Worm (Caenorhabditis elegans): ENCODE measurements around the gene pld-1.

pld-1 gene

DNA sequence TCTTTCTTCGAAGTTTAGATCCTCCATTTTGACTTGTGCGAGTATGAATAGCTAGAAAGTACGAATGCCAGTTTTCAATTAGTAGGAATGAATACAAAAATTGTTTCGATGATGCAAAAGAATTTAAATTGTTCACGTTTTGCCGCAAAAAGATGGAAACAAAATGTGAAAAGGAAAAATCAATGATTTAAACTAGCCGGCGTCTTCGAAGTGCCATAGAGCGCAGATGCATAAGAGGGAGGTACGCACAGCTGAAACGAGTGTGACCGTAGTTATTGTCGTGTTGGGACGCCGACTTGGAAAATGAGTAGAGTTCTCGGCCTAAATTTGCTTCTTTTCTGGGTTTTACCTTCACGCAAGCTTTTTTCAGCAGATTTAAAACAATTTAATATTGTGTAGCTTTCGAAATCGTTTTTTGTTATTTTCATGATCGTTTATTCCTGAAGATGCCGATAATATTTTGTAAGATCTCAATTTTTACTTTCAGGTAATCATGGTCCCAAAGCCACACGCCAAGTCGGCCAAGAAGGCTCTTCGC lies 36.3 kb downstream of the pld-1 start, which contains the start of the genes ify-1 and rpl-22 (continued):
- TF ChIP-seq hlh-4 (tag; optimal IDR thresholded peaks at IDR 0.05) (no peak), fkh-8 (tag; optimal IDR thresholded peaks at IDR 0.05) (peak; percentile 90), sup-37 (GFP tag; optimal IDR thresholded peaks at IDR 0.05) (peak; percentile 51), isw-1 (GFP tag; IDR thresholded peaks at IDR 0.05) (peak; percentile 93), mef-2 (tag; optimal IDR thresholded peaks at IDR 0.05) (peak; percentile 17), hlh-17 (GFP tag; optimal IDR thresholded peaks at IDR 0.05; ENCODE audit: borderline replicate concordance) (no peak), Y116A8C.19 (tag; optimal IDR thresholded peaks at IDR 0.05; ENCODE audit: borderline replicate concordance) (no peak), aly-2 (tag; optimal IDR thresholded peaks at IDR 0.05) (peak; percentile 69), sptf-1 (tag; optimal IDR thresholded peaks at IDR 0.05) (no peak), tbx-2 (tag; optimal IDR thresholded peaks at IDR 0.05) (peak; percentile 92), jun-1 (tag; optimal IDR thresholded peaks at IDR 0.05) (peak; percentile 89), C16A3.4 (tag; optimal IDR thresholded peaks at IDR 0.05) (peak; percentile 98), nhr-77 (tag; optimal IDR thresholded peaks at IDR 0.05) (peak; percentile 95), ceh-90 (tag; optimal IDR thresholded peaks at IDR 0.05) (no peak), zag-1 (tag; optimal IDR thresholded peaks at IDR 0.05) (peak; percentile 17), zip-4 (GFP tag; optimal IDR thresholded peaks at IDR 0.05) (peak; percentile 78), nhr-237 (tag; optimal IDR thresholded peaks at IDR 0.05) (peak; percentile 77), egl-13 (tag; optimal IDR thresholded peaks at IDR 0.05) (peak; percentile 69), ets-5 (GFP tag; IDR thresholded peaks at IDR 0.05) (no peak), nhr-19 (GFP tag; conservative IDR thresholded peaks at IDR 0.05) (peak; percentile 93), dsc-1 (tag; optimal IDR thresholded peaks at IDR 0.05) (peak; percentile 89), swsn-7 (tag; optimal IDR thresholded peaks at IDR 0.05) (peak; percentile 93), ceh-88 (GFP tag; IDR thresholded peaks at IDR 0.05) (peak; percentile 82), efl-1 (optimal IDR thresholded peaks at IDR 0.05) (peak; percentile 95 to 96), efl-1 (GFP tag; optimal IDR thresholded peaks at IDR 0.05 in 1 of 2) (peak; percentile 93 to 99), nhr-76 (tag; optimal IDR thresholded peaks at IDR 0.05) (no peak), unc-86 (tag; optimal IDR thresholded peaks at IDR 0.05) (peak; percentile 88), snu-23 (GFP tag; optimal IDR thresholded peaks at IDR 0.05) (peak; percentile 98), mdl-1 (tag; optimal IDR thresholded peaks at IDR 0.05) (peak in 1 of 2 experiments; percentile 90), ces-1 (GFP tag; optimal IDR thresholded peaks at IDR 0.05) (no peak), ztf-4 (tag; optimal IDR thresholded peaks at IDR 0.05) (peak; percentile 88), irx-1 (tag; optimal IDR thresholded peaks at IDR 0.05) (peak; percentile 85), tlp-1 (tag; optimal IDR thresholded peaks at IDR 0.05) (no peak), nhr-90 (tag; optimal IDR thresholded peaks at IDR 0.05; ENCODE audit: poor library complexity) (peak; percentile 92), unc-30 (tag; optimal IDR thresholded peaks at IDR 0.05) (no peak), fkh-4 (tag; optimal IDR thresholded peaks at IDR 0.05; ENCODE audit: borderline replicate concordance) (peak; percentile 54), pag-3 (tag; optimal IDR thresholded peaks at IDR 0.05; ENCODE audit: borderline replicate concordance, insufficient read depth) (no peak), ztf-11 (tag; optimal IDR thresholded peaks at IDR 0.05) (peak in 1 of 2 experiments; percentile 78), pax-3 (tag; optimal IDR thresholded peaks at IDR 0.05) (peak; percentile 81), elt-2 (tag; optimal IDR thresholded peaks at IDR 0.05) (peak; percentile 99), ama-1 (optimal IDR thresholded peaks at IDR 0.05) (peak; percentile 70), egl-27 (tag; optimal IDR thresholded peaks at IDR 0.05) (peak in 1 of 2 experiments; percentile 36), lsy-2 (tag; optimal IDR thresholded peaks at IDR 0.05) (peak; percentile 99 to 100), alr-1 (tag; optimal IDR thresholded peaks at IDR 0.05; ENCODE audit: borderline replicate concordance) (no peak), C04F5.9 (tag; optimal IDR thresholded peaks at IDR 0.05) (peak; percentile 80), grh-1 (GFP tag; IDR thresholded peaks at IDR 0.05) (peak; percentile 92), pqm-1 (tag; optimal IDR thresholded peaks at IDR 0.05) (no peak), fos-1 (tag; optimal IDR thresholded peaks at IDR 0.05) (peak; percentile 86), F16B12.6 (tag; optimal IDR thresholded peaks at IDR 0.05) (peak; percentile 75), C34B4.2 (tag; optimal IDR thresholded peaks at IDR 0.05) (no peak), elt-3 (tag; optimal IDR thresholded peaks at IDR 0.05) (peak; percentile 5 to 98 (median 78)), blmp-1 (tag; optimal IDR thresholded peaks at IDR 0.05) (peak; percentile 87), ceh-63 (GFP tag; optimal IDR thresholded peaks at IDR 0.05) (no peak)
